Fruit fly (Drosophila melanogaster) whole organism, prepupa: Measurements from ENCODE around the gene CG33947.
A peak's percentile ranks its signal among the peaks of the same experiment; 100 is the strongest.

Experiments used
- Blimp-1 ChIP-seq: fragments of 200-800 bp; sonication (Bioruptor generic); optimal IDR thresholded peaks from 3 replicates; lab custom pipeline; 2017; ENCODE audit warnings: missing biosample characterization, missing genetic modification characterization, mild to moderate bottlenecking, moderate library complexity, missing genetic modification reagents
- CG10631 ChIP-seq: fragments of 200-800 bp; sonication (Bioruptor generic); optimal IDR thresholded peaks from 2 replicates; lab custom pipeline; 2016; ENCODE audit warnings: missing biosample characterization, missing genetic modification characterization
- CG10669 ChIP-seq: fragments of 200-800 bp; sonication (Bioruptor generic); optimal IDR thresholded peaks from 3 replicates; lab custom pipeline; 2018; ENCODE audit warnings: missing biosample characterization, mild to moderate bottlenecking, missing genetic modification characterization, moderate library complexity
- CG11762 ChIP-seq: fragments of 200-800 bp; sonication (Bioruptor generic); optimal IDR thresholded peaks from 3 replicates; lab custom pipeline; 2016; ENCODE audit warnings: missing biosample characterization, missing genetic modification characterization; ENCODE audit not compliant: insufficient read depth
- CG11902 ChIP-seq: fragments of 200-800 bp; sonication (Bioruptor generic); optimal IDR thresholded peaks from 3 replicates; lab custom pipeline; 2016; ENCODE audit warnings: missing biosample characterization, missing genetic modification characterization
- CG15336 ChIP-seq: fragments of 200-800 bp; sonication (Bioruptor generic); IDR thresholded peaks from 2 replicates; pipeline ENCODE4 v1.3.6; 2022; ENCODE audit warnings: missing biosample characterization, missing genetic modification characterization
- CG16779 ChIP-seq: fragments of 200-800 bp; sonication (Bioruptor generic); optimal IDR thresholded peaks from 3 replicates; lab custom pipeline; 2017; ENCODE audit warnings: missing biosample characterization, mild to moderate bottlenecking, missing genetic modification characterization
- CG31627 ChIP-seq: fragments of 200-800 bp; sonication (Bioruptor generic); optimal IDR thresholded peaks from 3 replicates; lab custom pipeline; 2016; ENCODE audit warnings: missing biosample characterization, missing genetic modification characterization
- CG32006 ChIP-seq: fragments of 200-800 bp; sonication (Bioruptor generic); optimal IDR thresholded peaks from 3 replicates; lab custom pipeline; 2017; ENCODE audit warnings: missing biosample characterization, mild to moderate bottlenecking, missing genetic modification characterization
- CG34406 ChIP-seq: fragments of 200-800 bp; sonication (Bioruptor generic); optimal IDR thresholded peaks from 3 replicates; lab custom pipeline; 2016; ENCODE audit warnings: missing biosample characterization, missing genetic modification characterization
- CG3919 ChIP-seq: fragments of 200-800 bp; sonication (Bioruptor generic); optimal IDR thresholded peaks from 3 replicates; lab custom pipeline; 2016; ENCODE audit warnings: missing biosample characterization, missing genetic modification characterization
- CG6163 ChIP-seq: fragments of 200-800 bp; sonication (Bioruptor generic); IDR thresholded peaks from 3 replicates; pipeline ENCODE4 v1.3.6; 2022; ENCODE audit warnings: missing biosample characterization, missing genetic modification characterization
- CG6792 ChIP-seq: fragments of 200-800 bp; sonication (Bioruptor generic); optimal IDR thresholded peaks from 3 replicates; lab custom pipeline; 2016; ENCODE audit warnings: missing biosample characterization, missing genetic modification characterization
- CG6808 ChIP-seq: fragments of 200-800 bp; sonication (Bioruptor generic); optimal IDR thresholded peaks from 3 replicates; lab custom pipeline; 2017; ENCODE audit warnings: missing biosample characterization, missing genetic modification characterization, mild to moderate bottlenecking, moderate library complexity, missing genetic modification reagents
- CG6854 ChIP-seq: fragments of 200-800 bp; sonication (Bioruptor generic); optimal IDR thresholded peaks from 2 replicates; lab custom pipeline; 2017; ENCODE audit warnings: missing biosample characterization, mild to moderate bottlenecking, missing genetic modification characterization
- CG7368 ChIP-seq: fragments of 200-800 bp; sonication (Bioruptor generic); optimal IDR thresholded peaks from 3 replicates; lab custom pipeline; 2016; ENCODE audit warnings: missing biosample characterization, missing genetic modification characterization
- CG9139 ChIP-seq: fragments of 200-800 bp; sonication (Bioruptor generic); optimal IDR thresholded peaks from 3 replicates; lab custom pipeline; 2017; ENCODE audit warnings: missing biosample characterization, mild to moderate bottlenecking, missing genetic modification characterization
- Eip75B ChIP-seq: fragments of 200-800 bp; sonication (Bioruptor generic); optimal IDR thresholded peaks from 3 replicates; lab custom pipeline; 2016; ENCODE audit warnings: missing biosample characterization, missing genetic modification characterization
- Eip93F ChIP-seq: fragments of 200-800 bp; sonication (Bioruptor generic); optimal IDR thresholded peaks from 2 replicates; lab custom pipeline; 2016; ENCODE audit warnings: missing biosample characterization, mild to moderate bottlenecking, missing genetic modification characterization
- Gug ChIP-seq: fragments of 200-800 bp; sonication (Bioruptor generic); IDR thresholded peaks from 2 replicates; pipeline ENCODE4 v1.3.6; 2022; ENCODE audit warnings: missing biosample characterization, missing genetic modification characterization
- Hr39 ChIP-seq: fragments of 200-800 bp; sonication (Bioruptor generic); optimal IDR thresholded peaks from 2 replicates; lab custom pipeline; 2016; ENCODE audit warnings: missing biosample characterization, missing genetic modification characterization
- Hr4 ChIP-seq: fragments of 200-800 bp; sonication (Bioruptor generic); optimal IDR thresholded peaks from 3 replicates; lab custom pipeline; 2016; ENCODE audit warnings: missing biosample characterization, missing genetic modification characterization
- Lpt ChIP-seq: fragments of 200-800 bp; sonication (Bioruptor generic); optimal IDR thresholded peaks from 3 replicates; lab custom pipeline; 2016; ENCODE audit warnings: missing biosample characterization, missing genetic modification characterization
- Met ChIP-seq: fragments of 200-800 bp; sonication (Bioruptor generic); optimal IDR thresholded peaks from 3 replicates; lab custom pipeline; 2016; ENCODE audit warnings: missing biosample characterization, missing genetic modification characterization
- Smox ChIP-seq: fragments of 200-800 bp; sonication (Bioruptor generic); optimal IDR thresholded peaks from 3 replicates; lab custom pipeline; 2016; ENCODE audit warnings: missing biosample characterization, missing genetic modification characterization
- Sox102F ChIP-seq: fragments of 200-800 bp; sonication (Bioruptor generic); optimal IDR thresholded peaks from 2 replicates; lab custom pipeline; 2016; ENCODE audit warnings: missing biosample characterization, mild to moderate bottlenecking, missing genetic modification characterization
- Sox14 ChIP-seq: fragments of 200-800 bp; sonication (Bioruptor generic); optimal IDR thresholded peaks from 3 replicates; lab custom pipeline; 2016; ENCODE audit warnings: missing biosample characterization, missing genetic modification characterization
- Sox15 ChIP-seq: fragments of 200-800 bp; sonication (Bioruptor generic); optimal IDR thresholded peaks from 3 replicates; lab custom pipeline; 2016; ENCODE audit warnings: missing biosample characterization, missing genetic modification characterization
- acj6 ChIP-seq: fragments of 200-800 bp; sonication (Bioruptor generic); optimal IDR thresholded peaks from 3 replicates; lab custom pipeline; 2016; ENCODE audit warnings: missing biosample characterization, missing genetic modification characterization
- cyc ChIP-seq: fragments of 200-800 bp; sonication (Bioruptor generic); optimal IDR thresholded peaks from 3 replicates; lab custom pipeline; 2016; ENCODE audit warnings: missing biosample characterization, missing genetic modification characterization
- dac ChIP-seq: fragments of 200-800 bp; sonication (Bioruptor generic); optimal IDR thresholded peaks from 2 replicates; lab custom pipeline; 2017; ENCODE audit warnings: missing biosample characterization, mild to moderate bottlenecking, missing genetic modification characterization
- eg ChIP-seq: fragments of 200-800 bp; sonication (Bioruptor generic); IDR thresholded peaks from 3 replicates; pipeline ENCODE4 v1.3.6; 2022; ENCODE audit warnings: missing biosample characterization, missing genetic modification characterization
- esn ChIP-seq: fragments of 200-800 bp; sonication (Bioruptor generic); optimal IDR thresholded peaks from 2 replicates; lab custom pipeline; 2016; ENCODE audit warnings: missing biosample characterization, mild to moderate bottlenecking, missing genetic modification characterization, moderate library complexity
- fd59A ChIP-seq: fragments of 200-800 bp; sonication (Bioruptor generic); optimal IDR thresholded peaks from 2 replicates; lab custom pipeline; 2017; ENCODE audit warnings: missing biosample characterization, mild to moderate bottlenecking, missing genetic modification characterization, missing genetic modification reagents
- lz ChIP-seq: fragments of 200-800 bp; sonication (Bioruptor generic); optimal IDR thresholded peaks from 3 replicates; lab custom pipeline; 2016; ENCODE audit warnings: missing biosample characterization, missing genetic modification characterization
- net ChIP-seq: fragments of 200-800 bp; sonication (Bioruptor generic); optimal IDR thresholded peaks from 3 replicates; lab custom pipeline; 2016; ENCODE audit warnings: missing biosample characterization, missing genetic modification characterization
- pdm3 ChIP-seq: fragments of 200-800 bp; sonication (Bioruptor generic); optimal IDR thresholded peaks from 3 replicates; lab custom pipeline; 2016; ENCODE audit warnings: missing biosample characterization, missing genetic modification characterization
- spab ChIP-seq: fragments of 200-800 bp; sonication (Bioruptor generic); optimal IDR thresholded peaks from 2 replicates; lab custom pipeline; 2017; ENCODE audit warnings: missing biosample characterization, mild to moderate bottlenecking, missing genetic modification characterization, missing genetic modification reagents
- ss ChIP-seq, 2 experiments: fragments of 200-800 bp; sonication (Bioruptor generic); optimal IDR thresholded peaks; 2 replicates in 1 of 2; 3 replicates in 1 of 2; lab custom pipeline; 2017 to 2018; ENCODE audit warnings: mild to moderate bottlenecking in 2 of 2, missing biosample characterization in 2 of 2, missing genetic modification characterization in 2 of 2, moderate library complexity in 1 of 2
- topi ChIP-seq: fragments of 200-800 bp; sonication (Bioruptor generic); optimal IDR thresholded peaks from 3 replicates; lab custom pipeline; 2016; ENCODE audit warnings: missing biosample characterization, missing genetic modification characterization
- vri ChIP-seq: fragments of 200-800 bp; sonication (Bioruptor generic); optimal IDR thresholded peaks from 3 replicates; lab custom pipeline; 2016; ENCODE audit warnings: missing biosample characterization, mild to moderate bottlenecking, missing genetic modification characterization

The CG33947 gene

dm6 chr3L:11102930-11103329, 6.6 kb downstream of the CG33947 start, which contains the start of gene Elo68alpha:
Gene Elo68alpha, minus strand, starts transcription at chr3L:11103030.
- TF ChIP-seq ss (GFP tag; optimal IDR thresholded peaks at IDR 0.05; lab: Kevin White, UChicago) (no peak), acj6 (GFP tag; lab: Kevin White, UChicago) (no peak), CG6792 (GFP tag; lab: Kevin White, UChicago) (no peak), pdm3 (GFP tag; lab: Kevin White, UChicago) (no peak)

dm6 chr3L:11103773-11104172, 7.5 kb downstream of the CG33947 start, which contains the start of gene CG32071:
Gene CG32071, minus strand, starts transcription at chr3L:11103873.
- TF ChIP-seq CG10669 (GFP tag; lab: Kevin White, UChicago) (no peak), CG11762 (GFP tag; lab: Kevin White, UChicago) (no peak), acj6 (GFP tag; lab: Kevin White, UChicago) (no peak), eg (GFP tag; lab: Robert Waterston, UW) (no peak), Eip75B (GFP tag; lab: Kevin White, UChicago) (no peak), esn (GFP tag; lab: Kevin White, UChicago) (no peak), CG6854 (no peak), spab (no peak), CG16779 (tag; lab: Kevin White, UChicago) (no peak), fd59A (GFP tag; lab: Kevin White, UChicago) (no peak), Hr39 (GFP tag; lab: Kevin White, UChicago) (no peak), cyc (no peak), Met (GFP tag; lab: Kevin White, UChicago) (no peak)
- TF ChIP-seq, all 60 proteins: peak for 0

dm6 chr3L:11107432-11107831, 11.1 kb downstream of the CG33947 start, which contains the start of gene CG32073:
Gene CG32073, minus strand, starts transcription at chr3L:11107582.
- TF ChIP-seq CG3919 (GFP tag; lab: Kevin White, UChicago) (no peak), Smox (GFP tag; lab: Kevin White, UChicago) (no peak), Sox15 (GFP tag; lab: Kevin White, UChicago) (no peak), Sox14 (GFP tag; lab: Kevin White, UChicago) (no peak), CG6808 (GFP tag; lab: Kevin White, UChicago) (no peak), CG32006 (GFP tag; lab: Kevin White, UChicago) (no peak), Gug (GFP tag; lab: Robert Waterston, UW) (no peak), Eip93F (GFP tag; lab: Kevin White, UChicago) (no peak)

dm6 chr3L:11107935-11108334, 11.6 kb downstream of the CG33947 start, which contains the start of gene CG12522:
Gene CG12522, plus strand, starts transcription at chr3L:11108235.
- TF ChIP-seq CG6163 (GFP tag; lab: Robert Waterston, UW) (no peak), CG10631 (GFP tag; lab: Kevin White, UChicago) (no peak), spab (no peak), Lpt (GFP tag; lab: Kevin White, UChicago) (no peak), net (no peak), cyc (no peak), CG11902 (no peak)

dm6 chr3L:11109454-11109853, 13.2 kb downstream of the CG33947 start, which contains the start of the genes CG34012 and emei:
Gene CG34012, minus strand, starts transcription at chr3L:11109505.
Gene emei, plus strand, starts transcription at chr3L:11109690.
- peak; percentile 6 for TF ChIP-seq Sox14 (GFP tag; lab: Kevin White, UChicago)
- TF ChIP-seq Gug (GFP tag; lab: Robert Waterston, UW) = no peak
- TF ChIP-seq, all 60 proteins: peak for 1

dm6 chr3L:11112427-11112826, 16.1 kb downstream of the CG33947 start:
- TF ChIP-seq CG31627 (GFP tag; lab: Kevin White, UChicago) (no peak), CG9139 (GFP tag; lab: Kevin White, UChicago) (no peak), CG34406 (GFP tag; lab: Kevin White, UChicago) (no peak), Eip75B (GFP tag; lab: Kevin White, UChicago) (no peak), topi (no peak), Sox102F (no peak), CG15336 (no peak), Smox (GFP tag; lab: Kevin White, UChicago) (no peak), Met (GFP tag; lab: Kevin White, UChicago) (no peak), Hr4 (no peak), CG6808 (GFP tag; lab: Kevin White, UChicago) (no peak), lz (GFP tag; lab: Kevin White, UChicago) (no peak), Sox14 (GFP tag; lab: Kevin White, UChicago) (no peak), CG10669 (GFP tag; lab: Kevin White, UChicago) (no peak), vri (GFP tag; lab: Kevin White, UChicago) (no peak), CG7368 (no peak), Blimp-1 (GFP tag; lab: Kevin White, UChicago) (no peak), dac (GFP tag; lab: Kevin White, UChicago) (no peak), Hr39 (GFP tag; lab: Kevin White, UChicago) (no peak)
- TF ChIP-seq, all 60 proteins: peak for 0
